Fruit fly (Drosophila melanogaster) whole organism, embryonic: ENCODE results near the gene CG31495.

ENCODE experiments used
- Awh ChIP-seq: fragments of 200-800 bp; sonication (Bioruptor generic); IDR thresholded peaks from 2 replicates; pipeline ENCODE4, ENCODE4 v1.3.6; 2022; ENCODE audit warnings: missing biosample characterization, missing genetic modification characterization
- B-H1 ChIP-seq: fragments of 200-800 bp; sonication (Bioruptor generic); IDR thresholded peaks from 3 replicates; pipeline ENCODE4 v1.3.6; 2022; ENCODE audit warnings: missing biosample characterization, missing genetic modification characterization
- B-H2 ChIP-seq: fragments of 200-800 bp; sonication (Bioruptor generic); optimal IDR thresholded peaks from 2 replicates; lab custom pipeline; 2018; ENCODE audit warnings: missing biosample characterization, mild to moderate bottlenecking, missing genetic modification characterization
- Bdp1 ChIP-seq: fragments of 200-800 bp; sonication (Bioruptor generic); optimal IDR thresholded peaks from 3 replicates; lab custom pipeline; 2016; ENCODE audit warnings: missing biosample characterization, missing genetic modification characterization
- Bgb ChIP-seq: fragments of 200-800 bp; sonication (Bioruptor generic); IDR thresholded peaks from 2 replicates; pipeline ENCODE4 v1.3.6; 2022; ENCODE audit warnings: missing biosample characterization, missing genetic modification characterization; ENCODE audit not compliant: partially characterized antibody
- CG10274 ChIP-seq: fragments of 200-800 bp; sonication (Bioruptor generic); optimal IDR thresholded peaks from 3 replicates; lab custom pipeline; 2017; ENCODE audit warnings: missing biosample characterization, mild to moderate bottlenecking, missing genetic modification characterization
- CG10431 ChIP-seq: fragments of 200-800 bp; sonication (Bioruptor generic); optimal IDR thresholded peaks from 3 replicates; lab custom pipeline; 2018; ENCODE audit warnings: missing biosample characterization, mild to moderate bottlenecking, missing genetic modification characterization
- CG10654 ChIP-seq: fragments of 200-800 bp; sonication (Bioruptor generic); optimal IDR thresholded peaks from 2 replicates; lab custom pipeline; 2016; ENCODE audit warnings: missing biosample characterization, missing genetic modification characterization
- CG15696 ChIP-seq: fragments of 200-800 bp; sonication (Bioruptor generic); optimal IDR thresholded peaks from 2 replicates; lab custom pipeline; 2019; ENCODE audit warnings: missing biosample characterization, mild to moderate bottlenecking, missing genetic modification characterization, moderate library complexity
- CG1603 ChIP-seq: fragments of 200-800 bp; sonication (Bioruptor generic); optimal IDR thresholded peaks from 2 replicates; lab custom pipeline; 2019; ENCODE audit warnings: missing biosample characterization, mild to moderate bottlenecking, missing genetic modification characterization, moderate library complexity
- CG1792 ChIP-seq: fragments of 200-800 bp; sonication (Bioruptor generic); optimal IDR thresholded peaks from 2 replicates; lab custom pipeline; 2016; ENCODE audit warnings: missing biosample characterization, missing genetic modification characterization
- CG18476 ChIP-seq: fragments of 200-800 bp; sonication (Bioruptor generic); optimal IDR thresholded peaks from 2 replicates; lab custom pipeline; 2016; ENCODE audit warnings: missing biosample characterization, mild to moderate bottlenecking, missing genetic modification characterization
- CG18599 ChIP-seq: fragments of 200-800 bp; sonication (Bioruptor generic); optimal IDR thresholded peaks from 3 replicates; lab custom pipeline; 2017; ENCODE audit warnings: missing biosample characterization, missing genetic modification characterization, mild to moderate bottlenecking, moderate library complexity, missing genetic modification reagents
- CG31224 ChIP-seq: fragments of 200-800 bp; sonication (Bioruptor generic); IDR thresholded peaks from 2 replicates; pipeline ENCODE4 v1.3.6; 2022; ENCODE audit warnings: missing biosample characterization, missing genetic modification characterization
- CG31441 ChIP-seq: fragments of 200-800 bp; sonication (Bioruptor generic); IDR thresholded peaks from 2 replicates; pipeline ENCODE4 v1.3.6; 2022; ENCODE audit warnings: missing biosample characterization, missing genetic modification characterization
- CG33213 ChIP-seq: fragments of 200-800 bp; sonication (Bioruptor generic); optimal IDR thresholded peaks from 3 replicates; lab custom pipeline; 2016; ENCODE audit warnings: missing biosample characterization, missing genetic modification characterization
- CG3407 ChIP-seq: fragments of 200-800 bp; sonication (Bioruptor generic); optimal IDR thresholded peaks from 2 replicates; lab custom pipeline; 2018; ENCODE audit warnings: missing biosample characterization, mild to moderate bottlenecking, missing genetic modification characterization
- CG34422 ChIP-seq: fragments of 200-800 bp; sonication (Bioruptor generic); IDR thresholded peaks from 3 replicates; pipeline ENCODE4 v1.3.6; 2022; ENCODE audit warnings: missing biosample characterization, missing genetic modification characterization
- CG3847 ChIP-seq: fragments of 200-800 bp; sonication (Bioruptor generic); IDR thresholded peaks from 2 replicates; pipeline ENCODE4 v1.3.6; 2022; ENCODE audit warnings: missing biosample characterization, missing genetic modification characterization
- CG43689 ChIP-seq: fragments of 200-800 bp; sonication (Bioruptor generic); IDR thresholded peaks from 2 replicates; pipeline ENCODE4 v1.3.6; 2022; ENCODE audit warnings: missing biosample characterization, missing genetic modification characterization
- CG5245 ChIP-seq: fragments of 200-800 bp; sonication (Bioruptor generic); optimal IDR thresholded peaks from 3 replicates; lab custom pipeline; 2016; ENCODE audit warnings: missing biosample characterization, missing genetic modification characterization
- CG6683 ChIP-seq: fragments of 200-800 bp; sonication (Bioruptor generic); optimal IDR thresholded peaks from 2 replicates; lab custom pipeline; 2017; ENCODE audit warnings: missing biosample characterization, mild to moderate bottlenecking, missing genetic modification characterization, missing genetic modification reagents
- CG7357 ChIP-seq: fragments of 200-800 bp; sonication (Bioruptor generic); IDR thresholded peaks from 3 replicates; pipeline ENCODE4 v1.3.6; 2022; ENCODE audit warnings: missing biosample characterization, missing genetic modification characterization
- CG7372 ChIP-seq: fragments of 200-800 bp; sonication (Bioruptor generic); IDR thresholded peaks from 2 replicates; pipeline ENCODE4 v1.3.6; 2022; ENCODE audit warnings: missing biosample characterization, missing genetic modification characterization
- CG7839 ChIP-seq: fragments of 200-800 bp; sonication (Bioruptor generic); optimal IDR thresholded peaks from 3 replicates; lab custom pipeline; 2018; ENCODE audit warnings: missing biosample characterization, mild to moderate bottlenecking, missing genetic modification characterization, moderate library complexity
- CG8281 ChIP-seq: fragments of 200-800 bp; sonication (Bioruptor generic); optimal IDR thresholded peaks from 2 replicates; lab custom pipeline; 2018; ENCODE audit warnings: missing biosample characterization, mild to moderate bottlenecking, missing genetic modification characterization, moderate library complexity
- CG8290 ChIP-seq, 3 experiments: fragments of 200-800 bp; sonication (Bioruptor generic); optimal IDR thresholded peaks; 2 replicates each; lab custom pipeline; 2016 to 2019; ENCODE audit warnings: missing biosample characterization in 3 of 3, missing genetic modification characterization in 3 of 3, mild to moderate bottlenecking in 2 of 3, moderate library complexity in 1 of 3
- CG8388 ChIP-seq: fragments of 200-800 bp; sonication (Bioruptor generic); optimal IDR thresholded peaks from 2 replicates; lab custom pipeline; 2019; ENCODE audit warnings: missing biosample characterization, mild to moderate bottlenecking, missing genetic modification characterization, moderate library complexity
- CG8765 ChIP-seq: fragments of 200-800 bp; sonication (Bioruptor generic); IDR thresholded peaks from 2 replicates; pipeline ENCODE4 v1.3.6; 2022; ENCODE audit warnings: missing biosample characterization, missing genetic modification characterization
- CG9932 ChIP-seq: fragments of 200-800 bp; sonication (Bioruptor generic); IDR thresholded peaks from 2 replicates; pipeline ENCODE4 v1.3.6; 2022; ENCODE audit warnings: missing biosample characterization, missing genetic modification characterization
- D ChIP-seq, 2 experiments: fragments of 200-800 bp in 1 of 2; fragments of >200 bp in 1 of 2; sonication (Bioruptor generic) in 1 of 2; optimal IDR thresholded peaks; 2 replicates in 1 of 2; 3 replicates in 1 of 2; lab custom pipeline; 2017; ENCODE audit warnings: mild to moderate bottlenecking in 1 of 2, missing biosample characterization in 1 of 2, missing genetic modification characterization in 1 of 2, missing genetic modification reagents in 1 of 2
- Dip3 ChIP-seq: fragments of 200-800 bp; sonication (Bioruptor generic); optimal IDR thresholded peaks from 3 replicates; lab custom pipeline; 2016; ENCODE audit warnings: missing biosample characterization, missing genetic modification characterization
- Drgx ChIP-seq: fragments of 200-800 bp; sonication (Bioruptor generic); IDR thresholded peaks from 2 replicates; pipeline ENCODE4 v1.3.6; 2022; ENCODE audit warnings: missing biosample characterization, missing genetic modification characterization
- ERR ChIP-seq: fragments of 200-800 bp; sonication (Bioruptor generic); optimal IDR thresholded peaks from 2 replicates; lab custom pipeline; 2016; ENCODE audit warnings: missing biosample characterization, missing genetic modification characterization
- Hand ChIP-seq: fragments of 200-800 bp; sonication (Bioruptor generic); optimal IDR thresholded peaks from 2 replicates; lab custom pipeline; 2017; ENCODE audit warnings: mild to moderate bottlenecking, missing biosample characterization, missing genetic modification reagents, missing genetic modification characterization
- Hmr ChIP-seq: fragments of 200-800 bp; sonication (Bioruptor generic); optimal IDR thresholded peaks from 3 replicates; lab custom pipeline; 2017; ENCODE audit warnings: mild to moderate bottlenecking, missing biosample characterization, missing genetic modification reagents, missing genetic modification characterization
- Meics ChIP-seq: fragments of 200-800 bp; sonication (Bioruptor generic); optimal IDR thresholded peaks from 2 replicates; lab custom pipeline; 2017; ENCODE audit warnings: missing biosample characterization, mild to moderate bottlenecking, missing genetic modification characterization
- NK7.1 ChIP-seq: fragments of 200-800 bp; sonication (Bioruptor generic); optimal IDR thresholded peaks from 3 replicates; lab custom pipeline; 2016; ENCODE audit warnings: missing biosample characterization, missing genetic modification characterization
- Ravus ChIP-seq: fragments of 200-800 bp; sonication (Bioruptor generic); IDR thresholded peaks from 2 replicates; pipeline ENCODE4 v1.3.6; 2022; ENCODE audit warnings: missing biosample characterization, missing genetic modification characterization
- Trl ChIP-seq, 3 experiments: fragments of >200 bp in 2 of 3; fragments of 200-800 bp in 1 of 3; sonication (Bioruptor generic) in 1 of 3; optimal IDR thresholded peaks; 2 replicates in 1 of 3; 3 replicates in 2 of 3; lab custom pipeline; 2016 to 2017; ENCODE audit warnings: missing biosample characterization in 1 of 3, missing genetic modification characterization in 1 of 3
- cg ChIP-seq: fragments of 200-800 bp; sonication (Bioruptor generic); optimal IDR thresholded peaks from 3 replicates; lab custom pipeline; 2019; ENCODE audit warnings: missing biosample characterization, mild to moderate bottlenecking, missing genetic modification characterization, moderate library complexity
- dmrt11E ChIP-seq: fragments of 200-800 bp; sonication (Bioruptor generic); optimal IDR thresholded peaks from 3 replicates; lab custom pipeline; 2018; ENCODE audit warnings: missing biosample characterization, mild to moderate bottlenecking, missing genetic modification characterization, moderate library complexity
- gcm ChIP-seq: fragments of 200-800 bp; sonication (Bioruptor generic); optimal IDR thresholded peaks from 2 replicates; lab custom pipeline; 2019; ENCODE audit warnings: missing biosample characterization, mild to moderate bottlenecking, missing genetic modification characterization, moderate library complexity
- jigr1 ChIP-seq: fragments of 200-800 bp; sonication (Bioruptor generic); IDR thresholded peaks from 3 replicates; pipeline ENCODE4 v1.3.6; 2022; ENCODE audit warnings: missing biosample characterization, missing genetic modification characterization
- rib ChIP-seq: fragments of 200-800 bp; sonication (Bioruptor generic); IDR thresholded peaks from 2 replicates; pipeline ENCODE4 v1.3.6; 2022; ENCODE audit warnings: missing biosample characterization, missing genetic modification characterization
- seq ChIP-seq: fragments of 200-800 bp; sonication (Bioruptor generic); IDR thresholded peaks from 2 replicates; pipeline ENCODE4 v1.3.6; 2022; ENCODE audit warnings: missing biosample characterization, missing genetic modification characterization
- sim ChIP-seq: fragments of 200-800 bp; sonication (Bioruptor generic); IDR thresholded peaks from 2 replicates; pipeline ENCODE4 v1.3.6; 2022; ENCODE audit warnings: missing biosample characterization, missing genetic modification characterization
- wdn ChIP-seq: fragments of 200-800 bp; sonication (Bioruptor generic); IDR thresholded peaks from 2 replicates; pipeline ENCODE4 v1.3.6; 2022; ENCODE audit warnings: missing biosample characterization, missing genetic modification characterization
- zen ChIP-seq: fragments of 200-800 bp; sonication (Bioruptor generic); optimal IDR thresholded peaks from 3 replicates; lab custom pipeline; 2018; ENCODE audit warnings: missing biosample characterization, mild to moderate bottlenecking, missing genetic modification characterization, moderate library complexity
- zf30C ChIP-seq: fragments of 200-800 bp; sonication (Bioruptor generic); optimal IDR thresholded peaks from 3 replicates; lab custom pipeline; 2018; ENCODE audit warnings: missing biosample characterization, mild to moderate bottlenecking, missing genetic modification characterization

The CG31495 gene

DNA sequence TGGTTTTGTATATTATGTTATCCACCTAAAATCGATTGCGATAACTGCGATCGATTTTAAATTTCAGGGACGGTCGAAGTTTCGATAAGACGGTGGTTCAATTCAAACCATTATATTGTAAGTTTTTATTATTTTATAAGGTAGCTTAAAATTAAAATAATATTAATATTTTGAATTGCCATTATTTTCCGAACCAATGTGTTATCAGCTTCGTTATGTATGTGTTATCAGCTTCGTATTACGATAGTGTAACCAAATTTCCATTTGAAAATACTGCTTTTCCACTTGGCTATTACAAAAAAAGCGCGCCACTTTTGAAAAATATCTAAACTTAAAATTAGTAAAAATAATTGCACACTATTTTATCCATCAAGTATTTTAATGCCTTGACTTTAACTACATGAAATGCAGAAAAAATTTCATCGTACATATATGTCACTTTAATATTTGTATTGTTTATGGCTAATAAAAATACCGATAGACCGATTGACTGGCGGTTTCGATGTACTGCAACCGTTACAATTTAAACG is at the start of gene CG31495 (continued):
- no peak for TF ChIP-seq seq (GFP tag; lab: Robert Waterston, UW)
- TF ChIP-seq CG33213 (GFP tag; lab: Kevin White, UChicago) = peak; percentile 45
- no peak for TF ChIP-seq Ravus
- no peak for TF ChIP-seq CG1792 (GFP tag; lab: Kevin White, UChicago)
- peak; percentile 55 for TF ChIP-seq CG8290 (GFP tag; optimal IDR thresholded peaks at IDR 0.05; lab: Kevin White, UChicago)
- TF ChIP-seq CG8290 (tag; optimal IDR thresholded peaks at IDR 0.05; lab: Kevin White, UChicago) = no peak
- TF ChIP-seq Drgx = no peak
- TF ChIP-seq CG31224 (GFP tag; lab: Robert Waterston, UW) = no peak
- TF ChIP-seq Dip3 (GFP tag; lab: Kevin White, UChicago) = peak; percentile 15
- no peak for TF ChIP-seq dmrt11E (tag; lab: Kevin White, UChicago)
- TF ChIP-seq Hand (GFP tag; lab: Kevin White, UChicago) = no peak
- no peak for TF ChIP-seq CG6683 (GFP tag; lab: Kevin White, UChicago)
- no peak for TF ChIP-seq CG18599 (GFP tag; lab: Kevin White, UChicago)
- TF ChIP-seq Hmr (GFP tag; lab: Kevin White, UChicago) = peak; percentile 1
- no peak for TF ChIP-seq Bdp1
- TF ChIP-seq B-H2 (GFP tag; lab: Kevin White, UChicago) = no peak
- no peak for TF ChIP-seq CG10654 (GFP tag; lab: Kevin White, UChicago)
- no peak for TF ChIP-seq CG7372 (GFP tag; lab: Robert Waterston, UW)
- TF ChIP-seq Trl (optimal IDR thresholded peaks at IDR 0.05; lab: Kevin White, UChicago) = no peak
- no peak for TF ChIP-seq Trl (GFP tag; optimal IDR thresholded peaks at IDR 0.05; lab: Kevin White, UChicago)
- no peak for TF ChIP-seq CG3407 (GFP tag; lab: Kevin White, UChicago)
- TF ChIP-seq CG3847 (GFP tag; lab: Robert Waterston, UW) = peak; percentile 59
- 0 out of 2 replicates have a peak, but pooled peaks have one; percentile 13 for TF ChIP-seq Bgb (GFP tag; lab: Robert Waterston, UW)
- no peak for TF ChIP-seq CG8765
- TF ChIP-seq CG18476 = no peak
- peak; percentile 45 for TF ChIP-seq CG1603 (tag; lab: Kevin White, UChicago)
- no peak for TF ChIP-seq CG10274 (GFP tag; lab: Kevin White, UChicago)
- TF ChIP-seq NK7.1 (GFP tag; lab: Kevin White, UChicago) = no peak
- TF ChIP-seq gcm (GFP tag; lab: Kevin White, UChicago) = no peak
- TF ChIP-seq rib = no peak
- no peak for TF ChIP-seq D (optimal IDR thresholded peaks at IDR 0.05; lab: Kevin White, UChicago)
- no peak for TF ChIP-seq D (GFP tag; optimal IDR thresholded peaks at IDR 0.05; lab: Kevin White, UChicago)
- TF ChIP-seq CG8281 (tag; lab: Kevin White, UChicago) = no peak
- no peak for TF ChIP-seq sim
- TF ChIP-seq cg (GFP tag; lab: Kevin White, UChicago) = no peak
- no peak for TF ChIP-seq Meics (GFP tag; lab: Kevin White, UChicago)
- no peak for TF ChIP-seq wdn (GFP tag; lab: Robert Waterston, UW)
- TF ChIP-seq jigr1 = no peak
- TF ChIP-seq CG34422 (GFP tag; lab: Robert Waterston, UW) = no peak
- TF ChIP-seq CG10431 (GFP tag; lab: Kevin White, UChicago) = no peak
- TF ChIP-seq CG9932 (GFP tag; lab: Robert Waterston, UW) = peak; percentile 60
- peak; percentile 28 for TF ChIP-seq CG7839
- TF ChIP-seq CG15696 (tag; lab: Kevin White, UChicago) = no peak
- TF ChIP-seq CG43689 (GFP tag; lab: Robert Waterston, UW) = no peak
- no peak for TF ChIP-seq CG5245 (GFP tag; lab: Kevin White, UChicago)
- TF ChIP-seq B-H1 (GFP tag; lab: Robert Waterston, UW) = no peak
- TF ChIP-seq CG8388 = no peak
- no peak for TF ChIP-seq Awh (GFP tag; lab: Robert Waterston, UW)
- TF ChIP-seq CG7357 (GFP tag; lab: Robert Waterston, UW) = peak; percentile 95
- peak; percentile 47 for TF ChIP-seq zen (tag; lab: Kevin White, UChicago)
- TF ChIP-seq zf30C = no peak
- 0 out of 2 replicates have a peak, but pooled peaks have one; percentile 11 for TF ChIP-seq CG31441 (GFP tag; lab: Robert Waterston, UW)
- no peak for TF ChIP-seq ERR (GFP tag; lab: Kevin White, UChicago)
